Fruit fly (Drosophila melanogaster): ENCODE measurements around the gene Srlp.

Srlp gene

dm6 chr3R:12429120-12429610 is 4.7 kb upstream of the Srlp start, which contains the start of the genes CG5641 and CG5245 (continued):
- TF ChIP-seq CG17612 (GFP tag; IDR thresholded peaks at IDR 0.05) (no peak), kah (GFP tag; optimal IDR thresholded peaks at IDR 0.05) (no peak), mld (GFP tag; IDR thresholded peaks at IDR 0.05; ENCODE audit: partially characterized antibody) (no peak), CG14441 (GFP tag; IDR thresholded peaks at IDR 0.05) (no peak), ranshi (GFP tag; IDR thresholded peaks at IDR 0.05) (no peak), ci (GFP tag; IDR thresholded peaks at IDR 0.05) (no peak), CG13424 (tag; optimal IDR thresholded peaks at IDR 0.05) (no peak), CG15514 (GFP tag; optimal IDR thresholded peaks at IDR 0.05) (peak; percentile 57), CG17912 (GFP tag; optimal IDR thresholded peaks at IDR 0.05) (no peak), row (GFP tag; IDR thresholded peaks at IDR 0.05) (peak; percentile 40; the same call in 2 of the 3 replicates), CG32532 (GFP tag; IDR thresholded peaks at IDR 0.05) (no peak), CG9932 (GFP tag; IDR thresholded peaks at IDR 0.05) (no peak), Mad (GFP tag; optimal IDR thresholded peaks at IDR 0.05) (no peak), Deaf1 (tag; optimal IDR thresholded peaks at IDR 0.05) (no peak), Dp (GFP tag; optimal IDR thresholded peaks at IDR 0.05) (peak; percentile 60), ind (GFP tag; optimal IDR thresholded peaks at IDR 0.05) (no peak), CG10366 (GFP tag; IDR thresholded peaks at IDR 0.05) (no peak), CG1602 (GFP tag; optimal IDR thresholded peaks at IDR 0.05) (no peak), phol (tag; optimal IDR thresholded peaks at IDR 0.05) (peak; percentile 29), insv (GFP tag; optimal IDR thresholded peaks at IDR 0.05) (peak in 1 of 2 experiments; percentile 0), CG10147 (GFP tag; optimal IDR thresholded peaks at IDR 0.05) (no peak), Xrp1 (GFP tag; IDR thresholded peaks at IDR 0.05) (no peak), Oli (tag; optimal IDR thresholded peaks at IDR 0.05) (no peak), zfh1 (GFP tag; IDR thresholded peaks at IDR 0.05) (0 out of 3 replicates have a peak, but pooled peaks have one; percentile 10), Ets97D (GFP tag; optimal IDR thresholded peaks at IDR 0.05) (peak; percentile 23), Neu2 (GFP tag; optimal IDR thresholded peaks at IDR 0.05; ENCODE audit: borderline replicate concordance) (no peak), trh (GFP tag; optimal IDR thresholded peaks at IDR 0.05) (no peak), scrt (GFP tag; optimal IDR thresholded peaks at IDR 0.05) (no peak), CoRest (tag; optimal IDR thresholded peaks at IDR 0.05) (peak; percentile 12), CG4424 (GFP tag; optimal IDR thresholded peaks at IDR 0.05) (no peak), CG18764 (GFP tag; optimal IDR thresholded peaks at IDR 0.05) (no peak), CG15696 (tag; optimal IDR thresholded peaks at IDR 0.05) (no peak), aop (GFP tag; IDR thresholded peaks at IDR 0.05) (no peak), CG8765 (GFP tag; IDR thresholded peaks at IDR 0.05) (no peak), dpn (GFP tag; optimal IDR thresholded peaks at IDR 0.05) (no peak)

dm6 chr3R:12431030-12431489 is 2.8 kb upstream of the Srlp start, which contains the start of gene Prosalpha2:
Prosalpha2 (plus strand) TSS chr3R:12431321.
- TF ChIP-seq CG8388 (GFP tag; optimal IDR thresholded peaks at IDR 0.05) (no peak), bbx (GFP tag; IDR thresholded peaks at IDR 0.05; ENCODE audit: partially characterized antibody) (no peak), fd102C (GFP tag; optimal IDR thresholded peaks at IDR 0.05) (no peak), CG2129 (GFP tag; IDR thresholded peaks at IDR 0.05; ENCODE audit: partially characterized antibody) (no peak), Chrac-16 (GFP tag; optimal IDR thresholded peaks at IDR 0.05) (no peak), CG1647 (GFP tag; optimal IDR thresholded peaks at IDR 0.05) (no peak), tna (GFP tag; IDR thresholded peaks at IDR 0.05; ENCODE audit: partially characterized antibody) (no peak), sc (optimal IDR thresholded peaks at IDR 0.05) (no peak), sc (GFP tag; optimal IDR thresholded peaks at IDR 0.05) (no peak), stc (GFP tag; IDR thresholded peaks at IDR 0.05) (no peak), CG10654 (GFP tag; optimal IDR thresholded peaks at IDR 0.05) (no peak), Dip3 (GFP tag; optimal IDR thresholded peaks at IDR 0.05) (no peak), Hmx (GFP tag; optimal IDR thresholded peaks at IDR 0.05) (no peak), sr (GFP tag; IDR thresholded peaks at IDR 0.05) (no peak), ttk (GFP tag; IDR thresholded peaks at IDR 0.05) (no peak), Mrtf (GFP tag; IDR thresholded peaks at IDR 0.05) (no peak), CG7786 (GFP tag; optimal IDR thresholded peaks at IDR 0.05) (no peak), pan (optimal IDR thresholded peaks at IDR 0.05) (no peak), pan (GFP tag; optimal IDR thresholded peaks at IDR 0.05 in 1 of 2, IDR thresholded peaks at IDR 0.05 in 1 of 2) (no peak)
